Worm (Caenorhabditis elegans) whole organism, midembryonic: ENCODE measurements around the gene acy-3.

Experiments
- T22C8.4 ChIP-seq: fragments of 200-800 bp; sonication (Bioruptor generic); IDR thresholded peaks from 2 replicates; pipeline ENCODE4 v1.3.6; 2022; ENCODE audit warnings: missing genetic modification characterization, missing compliant biosample characterization
- cog-1 ChIP-seq: sonication (generic microtip); optimal IDR thresholded peaks from 2 replicates; lab custom pipeline; 2016; ENCODE audit warnings: missing genetic modification characterization, missing compliant biosample characterization
- flt-1 ChIP-seq: fragments of 200-800 bp; sonication (Bioruptor generic); IDR thresholded peaks from 2 replicates; pipeline ENCODE4 v1.3.6; 2022; ENCODE audit warnings: missing genetic modification characterization, missing compliant biosample characterization
- ref-1 ChIP-seq: fragments of 200-800 bp; sonication (Bioruptor generic); conservative IDR thresholded peaks from 2 replicates; pipeline ENCODE4 v1.3.6; 2022; ENCODE audit warnings: missing genetic modification reagents, missing genetic modification characterization, missing compliant biosample characterization
- tab-1 ChIP-seq: fragments of 200-800 bp; sonication (Bioruptor generic); IDR thresholded peaks from 2 replicates; pipeline ENCODE4 v1.3.6; 2022; ENCODE audit warnings: missing genetic modification characterization, missing compliant biosample characterization

- TF ChIP-seq tab-1 (GFP tag; lab: Robert Waterston, UW) (no peak), ref-1 (GFP tag; lab: Robert Waterston, UW) (no peak), T22C8.4 (no peak), flt-1 (GFP tag; lab: Robert Waterston, UW) (no peak), cog-1 (tag; lab: Kevin White, UChicago) (no peak)
Measured at ce11 chrIII:3831381-3831780, 45.1 kb upstream of the acy-3 start, which contains the start of gene C36A4.10.
